Worm (Caenorhabditis elegans): ENCODE measurements around the gene dnj-23.

- no peak for TF ChIP-seq nhr-237 (tag; optimal IDR thresholded peaks at IDR 0.05)
- no peak for TF ChIP-seq nhr-12 (tag; optimal IDR thresholded peaks at IDR 0.05)
- no peak for TF ChIP-seq unc-39 (tag; optimal IDR thresholded peaks at IDR 0.05)
- peak; percentile 16 for TF ChIP-seq ama-1 (optimal IDR thresholded peaks at IDR 0.05)
- TF ChIP-seq fkh-10 (GFP tag; optimal IDR thresholded peaks at IDR 0.05) = no peak
- TF ChIP-seq zag-1 (tag; optimal IDR thresholded peaks at IDR 0.05) = no peak
- no peak for TF ChIP-seq ceh-82 (tag; optimal IDR thresholded peaks at IDR 0.05)
- TF ChIP-seq nhr-76 (tag; optimal IDR thresholded peaks at IDR 0.05) = no peak
- no peak for TF ChIP-seq lin-39 (tag; optimal IDR thresholded peaks at IDR 0.05)
- TF ChIP-seq ceh-9 (tag; optimal IDR thresholded peaks at IDR 0.05) = no peak
- peak; percentile 97 for TF ChIP-seq nhr-23 (tag; optimal IDR thresholded peaks at IDR 0.05)
- TF ChIP-seq elt-1 (tag; optimal IDR thresholded peaks at IDR 0.05) = no peak
These were observed 19.7 kb upstream of the dnj-23 start for ce11 chrII:9128132-9128531.

All from whole organism, L3 larva.